Worm (Caenorhabditis elegans): ENCODE measurements around the gene ppm-1.G.

DNA sequence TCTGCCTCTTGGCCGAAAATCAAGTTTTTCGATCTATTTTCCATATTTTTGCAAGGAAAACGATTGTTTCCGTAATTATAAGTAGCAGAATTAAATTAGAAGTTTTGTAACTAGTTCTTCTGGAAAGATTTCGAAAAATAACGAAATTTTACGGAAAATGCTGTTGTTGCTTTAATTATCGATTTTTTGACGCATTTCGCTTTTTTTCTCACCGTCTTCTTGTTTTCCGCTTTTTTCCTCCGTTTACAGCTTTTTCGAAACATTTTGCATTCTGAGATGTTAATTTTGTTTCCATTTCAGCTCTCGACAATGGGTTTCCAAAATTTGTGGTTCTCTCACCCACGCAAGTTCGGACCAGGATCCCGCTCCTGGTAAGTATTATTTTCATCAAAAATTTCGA is 10.5 kb downstream of the ppm-1.G start, which contains the start of gene rps-29:
- TF ChIP-seq lsy-2 (tag; optimal IDR thresholded peaks at IDR 0.05) (no peak), C34B4.2 (tag; optimal IDR thresholded peaks at IDR 0.05) (no peak), mdl-1 (tag; optimal IDR thresholded peaks at IDR 0.05) (no peak), unc-62 (GFP tag; optimal IDR thresholded peaks at IDR 0.05) (no peak), snpc-4 (tag; optimal IDR thresholded peaks at IDR 0.05) (no peak), C16A3.4 (tag; optimal IDR thresholded peaks at IDR 0.05) (no peak)

All from whole organism, L1 larva.